Worm (Caenorhabditis elegans) whole organism, L4 larva: ENCODE data around the gene C04A11.2.

Experiments
- aly-2 ChIP-seq: sonication (generic microtip); optimal IDR thresholded peaks from 2 replicates; lab custom pipeline; 2018; ENCODE audit warnings: missing biosample characterization, missing genetic modification characterization
- gei-8 ChIP-seq: fragments of 200-800 bp; sonication (Bioruptor generic); optimal IDR thresholded peaks from 2 replicates; lab custom pipeline; 2018; ENCODE audit warnings: mild to moderate bottlenecking, missing genetic modification characterization, missing compliant biosample characterization
- lin-39 ChIP-seq: fragments of 150-350 bp; optimal IDR thresholded peaks from 2 replicates; lab custom pipeline; 2014; ENCODE audit warnings: missing biosample characterization, missing genetic modification reagents, missing genetic modification characterization
- pqm-1 ChIP-seq: sonication (generic microtip); optimal IDR thresholded peaks from 2 replicates; lab custom pipeline; 2017; ENCODE audit warnings: missing biosample characterization, missing genetic modification characterization
- rbr-2 ChIP-seq: sonication (generic microtip); optimal IDR thresholded peaks from 2 replicates; lab custom pipeline; 2016; ENCODE audit warnings: missing genotype, missing genetic modification characterization, missing compliant biosample characterization

DNA sequence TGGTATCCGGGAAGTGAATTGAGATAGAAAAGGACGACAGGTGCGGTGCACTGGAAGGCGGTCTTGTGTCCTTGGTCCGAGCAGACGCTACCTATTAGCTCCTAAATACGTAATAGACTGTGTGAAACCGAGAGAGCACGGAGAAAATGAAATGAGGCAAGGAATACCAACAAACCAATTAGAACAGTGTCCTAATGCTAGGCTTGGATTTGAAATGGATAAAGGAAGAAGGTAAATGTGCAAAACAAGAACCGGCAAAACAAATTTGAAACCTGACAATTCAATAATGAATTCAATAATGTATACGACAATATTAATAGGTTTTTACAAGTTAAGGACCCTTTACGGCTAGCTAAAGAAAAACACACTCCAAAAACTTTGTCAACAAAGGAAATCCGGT, at the start of gene C04A11.2:
- TF ChIP-seq pqm-1 = no peak
- TF ChIP-seq lin-39 (tag; lab: Kevin White, UChicago) = no peak
- no peak for TF ChIP-seq aly-2 (tag; lab: Kevin White, UChicago)
- TF ChIP-seq gei-8 (GFP tag; lab: Kevin White, UChicago) = no peak
- no peak for TF ChIP-seq rbr-2 (tag; lab: Kevin White, UChicago)
